Worm (Caenorhabditis elegans): ENCODE data around the gene F22F4.4.

Gene F22F4.4

ce11 chrX:6010573-6010972 is 9.2 kb upstream of the F22F4.4 start, which contains the start of gene C09B8.3:
TSS of gene C09B8.3 (minus strand) at chrX:6010673.
- no peak for TF ChIP-seq sma-9 (GFP tag; optimal IDR thresholded peaks at IDR 0.05)
- no peak for TF ChIP-seq sma-9 (tag; optimal IDR thresholded peaks at IDR 0.05)
- TF ChIP-seq mdl-1 (tag; optimal IDR thresholded peaks at IDR 0.05), result no peak
- TF ChIP-seq alr-1 (tag; optimal IDR thresholded peaks at IDR 0.05), result no peak
- TF ChIP-seq C34F6.9 (tag; optimal IDR thresholded peaks at IDR 0.05), result no peak
- no peak for TF ChIP-seq ztf-11 (tag; optimal IDR thresholded peaks at IDR 0.05)
- no peak for TF ChIP-seq snpc-4 (tag; optimal IDR thresholded peaks at IDR 0.05)
- TF ChIP-seq egl-27 (tag; optimal IDR thresholded peaks at IDR 0.05), result no peak
- no peak for TF ChIP-seq unc-62 (GFP tag; optimal IDR thresholded peaks at IDR 0.05)
- no peak for TF ChIP-seq elt-3 (tag; optimal IDR thresholded peaks at IDR 0.05)
- TF ChIP-seq aly-2 (tag; optimal IDR thresholded peaks at IDR 0.05), result no peak
- TF ChIP-seq nhr-21 (tag; optimal IDR thresholded peaks at IDR 0.05), result no peak
- TF ChIP-seq nhr-11 (tag; optimal IDR thresholded peaks at IDR 0.05), result no peak
- TF ChIP-seq Y55F3AM.14 (GFP tag; optimal IDR thresholded peaks at IDR 0.05), result no peak
- TF ChIP-seq R02D3.7 (tag; optimal IDR thresholded peaks at IDR 0.05), result no peak
- no peak for TF ChIP-seq nhr-129 (tag; optimal IDR thresholded peaks at IDR 0.05)
- TF ChIP-seq nhr-77 (tag; optimal IDR thresholded peaks at IDR 0.05), result no peak
- no peak for TF ChIP-seq sem-4 (tag; optimal IDR thresholded peaks at IDR 0.05)

DNA sequence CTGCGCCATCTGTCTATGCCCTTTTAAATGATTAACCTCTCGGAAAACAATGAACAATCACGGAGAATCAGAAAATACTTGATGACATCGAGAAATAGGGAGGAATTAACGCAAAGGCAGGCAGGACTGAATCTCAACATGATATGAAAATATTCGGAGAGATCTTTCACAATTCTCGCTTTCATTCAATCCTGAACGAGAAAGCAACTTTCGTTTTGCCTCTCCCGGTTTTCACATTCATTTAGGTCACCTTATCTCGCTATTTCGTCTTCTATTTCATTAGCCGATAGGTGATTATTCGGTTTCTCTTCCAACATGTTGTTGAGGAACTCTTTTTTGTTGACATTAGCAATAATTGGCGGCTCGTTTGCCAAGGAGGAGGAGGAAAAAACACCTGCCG is 3.0 kb upstream of the F22F4.4 start:
- peak; percentile 7 for TF ChIP-seq nhr-21 (tag; optimal IDR thresholded peaks at IDR 0.05)
- no peak for TF ChIP-seq nhr-6 (tag; optimal IDR thresholded peaks at IDR 0.05)
- TF ChIP-seq blmp-1 (tag; optimal IDR thresholded peaks at IDR 0.05; ENCODE audit: insufficient read depth), result peak; percentile 47

DNA sequence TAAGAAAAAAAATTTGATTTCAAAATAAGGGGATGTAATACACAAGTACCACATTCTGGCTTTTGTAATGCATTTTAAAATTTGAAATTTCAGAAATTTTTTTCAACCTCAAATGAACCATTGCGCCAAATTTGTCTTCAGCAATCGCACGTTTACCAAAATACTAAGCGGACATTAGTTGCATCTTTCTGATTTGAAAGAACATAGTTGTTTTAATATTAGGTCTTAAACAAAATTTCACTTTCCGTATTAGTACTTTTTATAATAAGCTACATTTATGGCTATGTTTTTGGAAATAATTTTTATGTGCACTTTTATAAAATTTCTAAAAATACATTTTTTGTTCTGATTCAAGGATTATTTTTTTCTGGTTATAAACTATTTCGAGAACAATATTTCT is 2.5 kb upstream of the F22F4.4 start, which contains the start of gene sups-1:
Gene sups-1 (plus strand): TSS at position 301 of the 400 bp plus-strand sequence.
- TF ChIP-seq nhr-12 (tag; optimal IDR thresholded peaks at IDR 0.05) (no peak), sem-4 (tag; optimal IDR thresholded peaks at IDR 0.05) (no peak), nhr-25 (tag; optimal IDR thresholded peaks at IDR 0.05) (no peak), snpc-4 (tag; optimal IDR thresholded peaks at IDR 0.05) (no peak)

ce11 chrX:6002479-6002878 is 1.1 kb upstream of the F22F4.4 start:
- TF ChIP-seq ztf-1 (GFP tag; conservative IDR thresholded peaks at IDR 0.05) (no peak), ZK546.5 (tag; optimal IDR thresholded peaks at IDR 0.05) (no peak), unc-55 (GFP tag; optimal IDR thresholded peaks at IDR 0.05) (no peak), crh-2 (tag; optimal IDR thresholded peaks at IDR 0.05) (no peak)

ce11 chrX:5999103-5999554 is 2.2 kb downstream of the F22F4.4 start, which contains the start of gene F22F4.9:
TSS of gene F22F4.9 (minus strand) at chrX:5999504.
- no peak for TF ChIP-seq F13H6.1 (tag; optimal IDR thresholded peaks at IDR 0.05)
- no peak for TF ChIP-seq nhr-77 (tag; optimal IDR thresholded peaks at IDR 0.05)
- TF ChIP-seq ztf-4 (tag; optimal IDR thresholded peaks at IDR 0.05), result no peak
- TF ChIP-seq ceh-16 (tag; optimal IDR thresholded peaks at IDR 0.05), result no peak
- no peak for TF ChIP-seq unc-55 (GFP tag; optimal IDR thresholded peaks at IDR 0.05)
- no peak for TF ChIP-seq snpc-4 (tag; optimal IDR thresholded peaks at IDR 0.05)
- TF ChIP-seq fos-1 (tag; optimal IDR thresholded peaks at IDR 0.05), result no peak
- no peak for TF ChIP-seq mbf-1 (tag; optimal IDR thresholded peaks at IDR 0.05)
- TF ChIP-seq ceh-82 (tag; optimal IDR thresholded peaks at IDR 0.05), result no peak
- no peak for TF ChIP-seq ztf-11 (tag; optimal IDR thresholded peaks at IDR 0.05)
- no peak for TF ChIP-seq sma-9 (GFP tag; optimal IDR thresholded peaks at IDR 0.05)
- TF ChIP-seq sma-9 (tag; optimal IDR thresholded peaks at IDR 0.05), result no peak
- TF ChIP-seq lsy-2 (tag; optimal IDR thresholded peaks at IDR 0.05), result no peak
- TF ChIP-seq gmeb-1 (tag; optimal IDR thresholded peaks at IDR 0.05), result no peak

ce11 chrX:5995613-5996206 is 5.6 kb downstream of the F22F4.4 start, which contains the start of gene inx-3:
TSS of gene inx-3 (plus strand) at chrX:5996156.
- TF ChIP-seq ama-1 (optimal IDR thresholded peaks at IDR 0.05), result no peak
- no peak for TF ChIP-seq R02D3.7 (tag; optimal IDR thresholded peaks at IDR 0.05)
